Worm (Caenorhabditis elegans): ENCODE measurements around the gene T27E7.5.

ce11 chrIV:14549308-14549707 lies 12.3 kb downstream of the T27E7.5 start, which contains the start of gene T27E7.9:
- TF ChIP-seq ZK546.5 (tag; optimal IDR thresholded peaks at IDR 0.05): no peak
- no peak for TF ChIP-seq nhr-237 (tag; optimal IDR thresholded peaks at IDR 0.05)
- TF ChIP-seq aly-2 (tag; optimal IDR thresholded peaks at IDR 0.05): no peak
- TF ChIP-seq ztf-11 (tag; optimal IDR thresholded peaks at IDR 0.05): no peak
- TF ChIP-seq ztf-4 (tag; optimal IDR thresholded peaks at IDR 0.05): no peak
- no peak for TF ChIP-seq fos-1 (tag; optimal IDR thresholded peaks at IDR 0.05)
- no peak for TF ChIP-seq nhr-28 (tag; optimal IDR thresholded peaks at IDR 0.05)
- no peak for TF ChIP-seq nhr-23 (tag; optimal IDR thresholded peaks at IDR 0.05)
- TF ChIP-seq pqm-1 (tag; optimal IDR thresholded peaks at IDR 0.05): no peak
- TF ChIP-seq zag-1 (tag; optimal IDR thresholded peaks at IDR 0.05): no peak
- TF ChIP-seq unc-39 (tag; optimal IDR thresholded peaks at IDR 0.05): no peak
- TF ChIP-seq nhr-77 (tag; optimal IDR thresholded peaks at IDR 0.05): no peak
- no peak for TF ChIP-seq elt-3 (tag; optimal IDR thresholded peaks at IDR 0.05)
